Worm (Caenorhabditis elegans) whole organism, young adult: ENCODE measurements around the gene D2096.9.

ENCODE experiments used
- B0035.1 ChIP-seq: sonication (generic microtip); optimal IDR thresholded peaks from 2 replicates; lab custom pipeline; 2016; ENCODE audit warnings: missing genetic modification characterization, mild to moderate bottlenecking, missing compliant biosample characterization, missing genotype, missing genetic modification reagents
- B0261.1 ChIP-seq: sonication (generic microtip); optimal IDR thresholded peaks from 2 replicates; lab custom pipeline; 2016; ENCODE audit warnings: mild to moderate bottlenecking, missing genetic modification characterization, moderate library complexity, missing compliant biosample characterization
- B0336.3 ChIP-seq: fragments of 200-800 bp; sonication (Bioruptor generic); IDR thresholded peaks from 2 replicates; pipeline ENCODE4 v1.3.6; 2022; ENCODE audit warnings: missing genetic modification characterization, missing compliant biosample characterization
- C06A6.2 ChIP-seq: fragments of 200-800 bp; sonication (Bioruptor generic); conservative IDR thresholded peaks from 2 replicates; pipeline ENCODE4 v1.3.6; 2022; ENCODE audit warnings: missing genetic modification characterization, missing compliant biosample characterization
- F10E7.11 ChIP-seq: sonication (generic microtip); optimal IDR thresholded peaks from 2 replicates; lab custom pipeline; 2017; ENCODE audit warnings: mild to moderate bottlenecking, missing genetic modification characterization, moderate library complexity, missing compliant biosample characterization
- F22D6.2 ChIP-seq: sonication (generic microtip); optimal IDR thresholded peaks from 2 replicates; lab custom pipeline; 2016; ENCODE audit warnings: mild to moderate bottlenecking, missing genetic modification characterization, missing compliant biosample characterization
- F23B12.7 ChIP-seq: sonication (generic microtip); optimal IDR thresholded peaks from 2 replicates; lab custom pipeline; 2017; ENCODE audit warnings: missing genetic modification characterization, mild to moderate bottlenecking, missing compliant biosample characterization, antibody characterized with exemption, moderate library complexity; ENCODE audit not compliant: insufficient read depth
- F49E8.2 ChIP-seq: sonication (generic microtip); optimal IDR thresholded peaks from 3 replicates; lab custom pipeline; 2017; ENCODE audit warnings: missing genetic modification characterization, mild to moderate bottlenecking, missing compliant biosample characterization, antibody characterized with exemption, moderate library complexity; ENCODE audit not compliant: insufficient read depth
- F55B11.4 ChIP-seq: sonication (generic microtip); optimal IDR thresholded peaks from 2 replicates; lab custom pipeline; 2016; ENCODE audit warnings: missing compliant biosample characterization, missing genetic modification characterization, borderline replicate concordance; ENCODE audit not compliant: insufficient read depth
- K12H6.12 ChIP-seq: fragments of 200-800 bp; sonication (Bioruptor generic); optimal IDR thresholded peaks from 2 replicates; lab custom pipeline; 2018; ENCODE audit warnings: mild to moderate bottlenecking, missing genetic modification characterization, missing compliant biosample characterization
- Y53F4B.3 ChIP-seq: fragments of 200-800 bp; sonication (Bioruptor generic); IDR thresholded peaks from 2 replicates; pipeline ENCODE4 v1.3.6; 2022; ENCODE audit warnings: missing genetic modification reagents, missing genetic modification characterization, missing compliant biosample characterization
- Y56A3A.18 ChIP-seq: fragments of 200-800 bp; sonication (Bioruptor generic); IDR thresholded peaks from 2 replicates; pipeline ENCODE4 v1.3.6; 2022; ENCODE audit warnings: missing genetic modification reagents, missing genetic modification characterization, missing compliant biosample characterization
- ama-1 ChIP-seq, 3 experiments: fragments of 150-350 bp in 1 of 3; sonication (generic microtip) in 2 of 3; optimal IDR thresholded peaks; 2 replicates each; lab custom pipeline; 2014 to 2018; ENCODE audit warnings: missing biosample characterization in 2 of 3, missing genetic modification characterization in 2 of 3, missing genetic modification reagents in 2 of 3
- aptf-3 ChIP-seq: fragments of 200-800 bp; sonication (Bioruptor generic); IDR thresholded peaks from 2 replicates; pipeline ENCODE4 v1.3.6; 2022; ENCODE audit warnings: missing genetic modification characterization, missing compliant biosample characterization
- attf-5 ChIP-seq: fragments of 200-800 bp; sonication (Bioruptor generic); optimal IDR thresholded peaks from 2 replicates; lab custom pipeline; 2018; ENCODE audit warnings: mild to moderate bottlenecking, missing genetic modification characterization, missing compliant biosample characterization
- attf-6 ChIP-seq: fragments of 200-800 bp; sonication (Bioruptor generic); IDR thresholded peaks from 2 replicates; pipeline ENCODE4 v1.3.6; 2022; ENCODE audit warnings: missing genetic modification reagents, missing genetic modification characterization, missing compliant biosample characterization
- ccch-3 ChIP-seq: fragments of 200-800 bp; sonication (Bioruptor generic); optimal IDR thresholded peaks from 2 replicates; lab custom pipeline; 2018; ENCODE audit warnings: mild to moderate bottlenecking, missing genetic modification characterization, missing compliant biosample characterization
- cebp-2 ChIP-seq: fragments of 200-800 bp; sonication (Bioruptor generic); IDR thresholded peaks from 2 replicates; pipeline ENCODE4 v1.3.6; 2022; ENCODE audit warnings: missing genetic modification characterization, missing compliant biosample characterization
- ceh-100 ChIP-seq: fragments of 200-800 bp; sonication (Bioruptor generic); IDR thresholded peaks from 2 replicates; pipeline ENCODE4 v1.3.6; 2022; ENCODE audit warnings: missing genetic modification reagents, missing genetic modification characterization, missing compliant biosample characterization
- ceh-27 ChIP-seq: fragments of 200-800 bp; sonication (Bioruptor generic); optimal IDR thresholded peaks from 2 replicates; lab custom pipeline; 2018; ENCODE audit warnings: mild to moderate bottlenecking, missing genetic modification characterization, moderate library complexity, missing compliant biosample characterization
- ceh-40 ChIP-seq: fragments of 200-800 bp; sonication (Bioruptor generic); IDR thresholded peaks from 2 replicates; pipeline ENCODE4 v1.3.6; 2022; ENCODE audit warnings: missing genetic modification characterization, missing compliant biosample characterization
- chd-7 ChIP-seq: sonication (generic microtip); optimal IDR thresholded peaks from 2 replicates; lab custom pipeline; 2016; ENCODE audit warnings: mild to moderate bottlenecking, missing genetic modification characterization, moderate library complexity, missing compliant biosample characterization
- die-1 ChIP-seq: sonication (generic microtip); optimal IDR thresholded peaks from 2 replicates; lab custom pipeline; 2016; ENCODE audit warnings: missing genotype, mild to moderate bottlenecking, missing genetic modification characterization, missing compliant biosample characterization
- dpff-1 ChIP-seq: sonication (generic microtip); optimal IDR thresholded peaks from 2 replicates; lab custom pipeline; 2017; ENCODE audit warnings: mild to moderate bottlenecking, missing genetic modification characterization, missing compliant biosample characterization
- dpl-1 ChIP-seq: fragments of 150-350 bp; optimal IDR thresholded peaks from 2 replicates; lab custom pipeline; 2014; ENCODE audit warnings: missing biosample characterization, missing genetic modification reagents, missing genetic modification characterization
- efl-1 ChIP-seq: fragments of 150-350 bp; optimal IDR thresholded peaks from 2 replicates; lab custom pipeline; 2014; ENCODE audit warnings: missing biosample characterization, missing genetic modification reagents, missing genetic modification characterization
- egl-44 ChIP-seq: fragments of 200-800 bp; sonication (Bioruptor generic); IDR thresholded peaks from 2 replicates; pipeline ENCODE4 v1.3.6; 2022; ENCODE audit warnings: missing genetic modification reagents, missing genetic modification characterization, missing compliant biosample characterization
- ets-4 ChIP-seq: fragments of 200-800 bp; sonication (Bioruptor generic); optimal IDR thresholded peaks from 2 replicates; lab custom pipeline; 2018; ENCODE audit warnings: mild to moderate bottlenecking, missing genetic modification characterization, missing compliant biosample characterization
- hlh-12 ChIP-seq: sonication (generic microtip); optimal IDR thresholded peaks from 2 replicates; lab custom pipeline; 2016; ENCODE audit warnings: missing genetic modification characterization, missing compliant biosample characterization
- hmg-1.2 ChIP-seq: fragments of 200-800 bp; sonication (Bioruptor generic); IDR thresholded peaks from 2 replicates; pipeline ENCODE4 v1.3.6; 2022; ENCODE audit warnings: missing genetic modification reagents, missing genetic modification characterization, missing compliant biosample characterization
- hmg-20 ChIP-seq: fragments of 200-800 bp; sonication (Bioruptor generic); IDR thresholded peaks from 2 replicates; pipeline ENCODE4 v1.3.6; 2022; ENCODE audit warnings: missing genetic modification reagents, missing genetic modification characterization, missing compliant biosample characterization
- let-607 ChIP-seq, 2 experiments: fragments of 200-800 bp in 1 of 2; sonication (Bioruptor generic) in 1 of 2; sonication (generic microtip) in 1 of 2; optimal IDR thresholded peaks; 2 replicates each; lab custom pipeline; 2016 to 2018; ENCODE audit warnings: mild to moderate bottlenecking in 2 of 2, missing compliant biosample characterization in 2 of 2, missing genetic modification characterization in 2 of 2, moderate library complexity in 2 of 2, missing genotype in 1 of 2
- lin-40 ChIP-seq: sonication (generic microtip); optimal IDR thresholded peaks from 2 replicates; lab custom pipeline; 2016; ENCODE audit warnings: missing genetic modification characterization, mild to moderate bottlenecking, missing compliant biosample characterization, missing genotype, missing genetic modification reagents
- lir-1 ChIP-seq: fragments of 200-800 bp; sonication (Bioruptor generic); conservative IDR thresholded peaks from 2 replicates; pipeline ENCODE4 v1.3.6; 2022; ENCODE audit warnings: missing genetic modification reagents, missing genetic modification characterization, missing compliant biosample characterization
- lsl-1 ChIP-seq: fragments of 200-800 bp; sonication (Bioruptor generic); optimal IDR thresholded peaks from 2 replicates; lab custom pipeline; 2018; ENCODE audit warnings: mild to moderate bottlenecking, missing genetic modification characterization, moderate library complexity, missing compliant biosample characterization
- mcd-1 ChIP-seq: fragments of 200-800 bp; sonication (Bioruptor generic); IDR thresholded peaks from 2 replicates; pipeline ENCODE4 v1.3.6; 2022; ENCODE audit warnings: missing genetic modification reagents, missing genetic modification characterization, missing compliant biosample characterization
- nhr-120 ChIP-seq: fragments of 200-800 bp; sonication (Bioruptor generic); IDR thresholded peaks from 2 replicates; pipeline ENCODE4 v1.3.6; 2022; ENCODE audit warnings: missing genetic modification characterization, missing compliant biosample characterization
- nhr-80 ChIP-seq: sonication (generic microtip); optimal IDR thresholded peaks from 2 replicates; lab custom pipeline; 2016; ENCODE audit warnings: missing genetic modification characterization, missing compliant biosample characterization
- pbrm-1 ChIP-seq: fragments of 200-800 bp; sonication (Bioruptor generic); IDR thresholded peaks from 2 replicates; pipeline ENCODE4 v1.3.6; 2022; ENCODE audit warnings: missing genetic modification reagents, missing genetic modification characterization, missing compliant biosample characterization
- repo-1 ChIP-seq: sonication (generic microtip); optimal IDR thresholded peaks from 2 replicates; lab custom pipeline; 2017; ENCODE audit warnings: mild to moderate bottlenecking, missing genetic modification characterization, missing compliant biosample characterization
- snpc-1.1 ChIP-seq: sonication (generic microtip); optimal IDR thresholded peaks from 2 replicates; lab custom pipeline; 2017; ENCODE audit warnings: missing genetic modification characterization, mild to moderate bottlenecking, missing compliant biosample characterization, antibody characterized with exemption, moderate library complexity, missing genotype, missing genetic modification reagents; ENCODE audit not compliant: insufficient read depth
- snpc-1.3 ChIP-seq: sonication (generic microtip); optimal IDR thresholded peaks from 2 replicates; lab custom pipeline; 2017; ENCODE audit warnings: missing genetic modification characterization, mild to moderate bottlenecking, missing compliant biosample characterization, antibody characterized with exemption, moderate library complexity, missing genotype, missing genetic modification reagents; ENCODE audit not compliant: insufficient read depth
- snpc-3.4 ChIP-seq: sonication (generic microtip); optimal IDR thresholded peaks from 2 replicates; lab custom pipeline; 2017; ENCODE audit warnings: missing genetic modification characterization, mild to moderate bottlenecking, missing compliant biosample characterization, antibody characterized with exemption, moderate library complexity, missing genotype, missing genetic modification reagents
- tlf-1 ChIP-seq: fragments of 200-800 bp; sonication (Bioruptor generic); optimal IDR thresholded peaks from 2 replicates; lab custom pipeline; 2018; ENCODE audit warnings: mild to moderate bottlenecking, missing genetic modification characterization, missing compliant biosample characterization
- unc-62 ChIP-seq: fragments of 150-350 bp; optimal IDR thresholded peaks from 2 replicates; lab custom pipeline; 2014; ENCODE audit warnings: missing biosample characterization, missing genetic modification reagents, missing genetic modification characterization
- xnd-1 ChIP-seq: sonication (generic microtip); optimal IDR thresholded peaks from 2 replicates; lab custom pipeline; 2016; ENCODE audit warnings: missing genotype, missing genetic modification reagents, missing genetic modification characterization, missing compliant biosample characterization
- zim-3 ChIP-seq: sonication (generic microtip); optimal IDR thresholded peaks from 2 replicates; lab custom pipeline; 2017; ENCODE audit warnings: mild to moderate bottlenecking, missing genetic modification characterization, moderate library complexity, missing compliant biosample characterization
- ztf-3 ChIP-seq: fragments of 200-800 bp; sonication (Bioruptor generic); optimal IDR thresholded peaks from 2 replicates; lab custom pipeline; 2018; ENCODE audit warnings: mild to moderate bottlenecking, missing genetic modification characterization, missing compliant biosample characterization
- ztf-6 ChIP-seq: fragments of 200-800 bp; sonication (Bioruptor generic); IDR thresholded peaks from 2 replicates; pipeline ENCODE4 v1.3.6; 2022; ENCODE audit warnings: missing genetic modification reagents, missing genetic modification characterization, missing compliant biosample characterization

Gene D2096.9

DNA sequence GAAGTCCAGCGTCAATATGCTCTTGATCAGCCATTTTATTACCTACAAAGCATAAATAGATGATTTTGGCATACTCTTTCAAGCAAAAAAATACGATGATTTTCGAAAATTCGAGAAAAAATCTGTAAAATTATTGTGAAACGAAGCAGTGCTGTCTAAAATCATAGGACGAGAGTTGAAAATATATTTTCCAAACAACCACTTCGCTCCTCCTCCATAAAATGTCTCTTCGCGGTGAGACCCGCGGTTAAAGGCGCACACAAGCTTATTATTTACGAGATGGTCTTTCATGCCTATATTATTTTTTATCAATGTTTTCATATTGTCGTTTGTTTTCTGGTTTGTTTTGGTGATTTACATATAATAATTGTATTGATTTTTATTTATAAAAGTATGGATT is 3.3 kb downstream of the D2096.9 start, which contains the start of gene nap-1 (continued):
- TF ChIP-seq F22D6.2 (no peak), die-1 (no peak), B0035.1 (no peak), aptf-3 (GFP tag; lab: Robert Waterston, UW) (no peak), ceh-27 (GFP tag; lab: Kevin White, UChicago) (peak; percentile 55), tlf-1 (GFP tag; lab: Kevin White, UChicago) (no peak), lin-40 (tag; lab: Kevin White, UChicago) (peak; percentile 37), F23B12.7 (tag; lab: Kevin White, UChicago) (peak; percentile 40), ccch-3 (GFP tag; lab: Kevin White, UChicago) (no peak), dpff-1 (tag; lab: Kevin White, UChicago) (no peak), ztf-3 (GFP tag; lab: Kevin White, UChicago) (no peak), F10E7.11 (no peak), hmg-20 (GFP tag; lab: Robert Waterston, UW) (no peak), xnd-1 (no peak), lsl-1 (GFP tag; lab: Kevin White, UChicago) (peak; percentile 28), ztf-6 (GFP tag; lab: Robert Waterston, UW) (no peak), B0336.3 (no peak), lir-1 (GFP tag; lab: Robert Waterston, UW) (no peak), ceh-40 (GFP tag; lab: Robert Waterston, UW) (no peak), chd-7 (tag; lab: Kevin White, UChicago) (no peak), mcd-1 (GFP tag; lab: Robert Waterston, UW) (no peak), efl-1 (GFP tag; lab: Kevin White, UChicago) (no peak), ets-4 (no peak), unc-62 (GFP tag; lab: Kevin White, UChicago) (no peak), ama-1 (optimal IDR thresholded peaks at IDR 0.05; lab: Kevin White, UChicago) (no peak), ama-1 (GFP tag; optimal IDR thresholded peaks at IDR 0.05; lab: Kevin White, UChicago) (no peak), snpc-1.3 (tag; lab: Kevin White, UChicago) (peak; percentile 6), zim-3 (tag; lab: Kevin White, UChicago) (no peak), F49E8.2 (no peak), attf-6 (GFP tag; lab: Robert Waterston, UW) (no peak), K12H6.12 (no peak), ceh-100 (GFP tag; lab: Robert Waterston, UW) (no peak), egl-44 (GFP tag; lab: Robert Waterston, UW) (no peak), repo-1 (no peak), Y53F4B.3 (GFP tag; lab: Robert Waterston, UW) (no peak), let-607 (tag; optimal IDR thresholded peaks at IDR 0.05; lab: Kevin White, UChicago) (no peak), F55B11.4 (tag; lab: Kevin White, UChicago) (no peak), C06A6.2 (GFP tag; lab: Robert Waterston, UW) (no peak), cebp-2 (no peak), nhr-80 (tag; lab: Kevin White, UChicago) (peak; percentile 58), snpc-1.1 (tag; lab: Kevin White, UChicago) (no peak), dpl-1 (GFP tag; lab: Kevin White, UChicago) (peak; percentile 6), hmg-1.2 (GFP tag; lab: Robert Waterston, UW) (peak; percentile 34; the same call in 1 of the 2 replicates), Y56A3A.18 (GFP tag; lab: Robert Waterston, UW) (no peak), snpc-3.4 (tag; lab: Kevin White, UChicago) (no peak), hlh-12 (tag; lab: Kevin White, UChicago) (no peak), attf-5 (GFP tag; lab: Kevin White, UChicago) (peak; percentile 75), pbrm-1 (GFP tag; lab: Robert Waterston, UW) (peak; percentile 27; the same call in 1 of the 2 replicates), nhr-120 (GFP tag; lab: Robert Waterston, UW) (no peak), B0261.1 (tag; lab: Kevin White, UChicago) (no peak)
